Fruit fly (Drosophila melanogaster): ENCODE results near the gene CG1677.

The CG1677 gene

DNA sequence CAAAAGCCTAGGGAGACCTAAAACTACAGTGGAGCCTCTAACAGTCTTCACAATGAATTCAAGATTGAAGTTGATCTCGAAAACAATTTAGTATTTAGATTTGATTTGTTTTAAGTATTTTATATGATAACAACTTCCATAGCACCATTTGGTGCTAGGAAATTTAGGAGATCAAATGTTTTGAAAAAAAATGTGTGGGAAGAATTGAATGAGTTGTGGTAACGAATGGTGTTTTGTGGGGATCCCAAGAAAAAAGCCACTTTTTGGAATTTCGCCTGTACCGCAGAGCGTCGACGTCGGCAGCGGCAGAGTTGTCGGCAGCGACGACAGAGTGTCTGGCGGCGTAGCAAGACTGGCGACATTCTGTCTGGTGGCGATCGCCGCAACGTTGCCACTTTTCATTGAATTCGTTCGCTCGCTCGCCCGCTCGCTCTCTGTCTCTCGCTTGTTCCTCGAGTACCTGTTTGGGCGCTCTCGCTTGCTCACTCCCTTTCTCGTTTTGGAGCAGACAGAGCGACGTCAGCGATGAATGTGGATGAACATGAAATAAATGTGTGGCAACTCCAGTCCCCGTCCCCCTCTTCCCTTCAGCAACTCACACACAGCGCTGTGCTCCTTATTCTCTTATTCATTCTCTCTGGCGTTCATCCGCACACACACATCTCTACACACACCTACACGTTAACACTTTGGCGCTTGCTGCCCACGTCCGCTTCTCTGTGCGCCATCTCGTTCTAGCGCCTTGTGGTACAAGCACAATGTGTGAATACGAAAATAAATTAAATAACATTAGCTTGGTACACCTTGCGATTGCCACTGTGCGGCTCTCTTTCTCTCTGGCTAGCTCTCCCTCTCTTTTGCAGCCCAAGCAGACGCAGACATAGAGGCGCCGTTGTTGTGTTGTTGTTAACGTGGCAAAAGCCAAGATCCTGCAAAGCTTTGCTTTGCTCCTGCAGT is 105.9 kb downstream of the CG1677 start (continued):
- TF ChIP-seq Sox100B (GFP tag; optimal IDR thresholded peaks at IDR 0.05) (peak; percentile 51), CG6813 (GFP tag; optimal IDR thresholded peaks at IDR 0.05) (peak; percentile 38), Fer2 (tag; optimal IDR thresholded peaks at IDR 0.05) (no peak), sr (GFP tag; IDR thresholded peaks at IDR 0.05) (peak; percentile 99), h (optimal IDR thresholded peaks at IDR 0.05) (no peak), zen2 (GFP tag; IDR thresholded peaks at IDR 0.05; ENCODE audit: partially characterized antibody) (0 out of 3 replicates have a peak, but pooled peaks have one; percentile 17), stwl (tag; optimal IDR thresholded peaks at IDR 0.05) (no peak), CG1233 (GFP tag; optimal IDR thresholded peaks at IDR 0.05) (no peak), CrebB (tag; optimal IDR thresholded peaks at IDR 0.05) (no peak), crol (GFP tag; IDR thresholded peaks at IDR 0.05) (peak; percentile 99), nerfin-1 (tag; optimal IDR thresholded peaks at IDR 0.05) (peak; percentile 36), nau (GFP tag; optimal IDR thresholded peaks at IDR 0.05) (no peak), cas (GFP tag; IDR thresholded peaks at IDR 0.05) (no peak), ham (GFP tag; IDR thresholded peaks at IDR 0.05) (no peak), CG3847 (GFP tag; IDR thresholded peaks at IDR 0.05) (0 out of 2 replicates have a peak, but pooled peaks have one; percentile 27), CG4328 (GFP tag; optimal IDR thresholded peaks at IDR 0.05) (no peak), bsh (GFP tag; optimal IDR thresholded peaks at IDR 0.05) (peak; percentile 26 to 53), Hsf (GFP tag; optimal IDR thresholded peaks at IDR 0.05) (peak; percentile 30), ind (GFP tag; optimal IDR thresholded peaks at IDR 0.05) (peak; percentile 61), grn (GFP tag; optimal IDR thresholded peaks at IDR 0.05) (no peak), Antp (GFP tag; optimal IDR thresholded peaks at IDR 0.05) (peak; percentile 18), bcd (GFP tag; optimal IDR thresholded peaks at IDR 0.05) (peak; percentile 38), Trl (optimal IDR thresholded peaks at IDR 0.05) (peak; percentile 70 to 93), Trl (GFP tag; optimal IDR thresholded peaks at IDR 0.05) (no peak), CG4424 (GFP tag; optimal IDR thresholded peaks at IDR 0.05) (peak; percentile 2), eyg (GFP tag; optimal IDR thresholded peaks at IDR 0.05) (no peak), Dad (GFP tag; optimal IDR thresholded peaks at IDR 0.05) (no peak), CG8281 (tag; optimal IDR thresholded peaks at IDR 0.05) (peak; percentile 7), zf30C (GFP tag; optimal IDR thresholded peaks at IDR 0.05) (no peak), sisA (GFP tag; IDR thresholded peaks at IDR 0.05) (peak; percentile 46; the same call in 1 of the 2 replicates), CG11093 (GFP tag; IDR thresholded peaks at IDR 0.05) (peak; percentile 53; the same call in 2 of the 3 replicates), dmrt99B (tag; optimal IDR thresholded peaks at IDR 0.05) (peak; percentile 72), CG11695 (GFP tag; IDR thresholded peaks at IDR 0.05) (peak; percentile 60; the same call in 1 of the 3 replicates), Oli (tag; optimal IDR thresholded peaks at IDR 0.05) (peak; percentile 67), CG33213 (GFP tag; optimal IDR thresholded peaks at IDR 0.05) (no peak), NFAT (GFP tag; IDR thresholded peaks at IDR 0.05) (no peak), emc (GFP tag; optimal IDR thresholded peaks at IDR 0.05) (no peak), CG5953 (GFP tag; IDR thresholded peaks at IDR 0.05) (no peak), Elba2 (GFP tag; optimal IDR thresholded peaks at IDR 0.05) (no peak), Eip74EF (GFP tag; optimal IDR thresholded peaks at IDR 0.05) (peak in 1 of 2 experiments; percentile 19), btn (GFP tag; optimal IDR thresholded peaks at IDR 0.05) (no peak), gro (GFP tag; optimal IDR thresholded peaks at IDR 0.05) (no peak), sens-2 (GFP tag; IDR thresholded peaks at IDR 0.05) (no peak), croc (GFP tag; conservative IDR thresholded peaks at IDR 0.05) (0 out of 3 replicates have a peak, but pooled peaks have one; percentile 19), CG17829 (tag; optimal IDR thresholded peaks at IDR 0.05) (peak; percentile 26), CG9609 (GFP tag; optimal IDR thresholded peaks at IDR 0.05) (no peak), psq (GFP tag; optimal IDR thresholded peaks at IDR 0.05) (no peak), CG13775 (GFP tag; optimal IDR thresholded peaks at IDR 0.05) (no peak), Rfx (GFP tag; IDR thresholded peaks at IDR 0.05) (peak; percentile 52)

Measured in whole organism, embryonic.